Worm (Caenorhabditis elegans) whole organism, early embryonic: ENCODE measurements around the gene C48B4.3.

Experiments
- B0310.2 ChIP-seq: sonication (generic microtip); optimal IDR thresholded peaks from 2 replicates; lab custom pipeline; 2016; ENCODE audit warnings: mild to moderate bottlenecking, missing genetic modification characterization, missing compliant biosample characterization
- F13C5.2 ChIP-seq: sonication (generic microtip); optimal IDR thresholded peaks from 2 replicates; lab custom pipeline; 2017; ENCODE audit warnings: mild to moderate bottlenecking, missing genetic modification characterization, inconsistent platforms, missing compliant biosample characterization
- aly-1 ChIP-seq: sonication (generic microtip); optimal IDR thresholded peaks from 2 replicates; lab custom pipeline; 2016; ENCODE audit warnings: missing genetic modification characterization, missing compliant biosample characterization
- ama-1 ChIP-seq: fragments of 150-350 bp; optimal IDR thresholded peaks from 2 replicates; lab custom pipeline; 2014
- ceh-13 ChIP-seq: fragments of 200-800 bp; sonication (Bioruptor generic); optimal IDR thresholded peaks from 2 replicates; lab custom pipeline; 2018; ENCODE audit warnings: mild to moderate bottlenecking, missing genetic modification characterization, missing compliant biosample characterization
- ceh-36 ChIP-seq: sonication (generic microtip); optimal IDR thresholded peaks from 2 replicates; lab custom pipeline; 2016; ENCODE audit warnings: missing genetic modification characterization, inconsistent platforms, missing compliant biosample characterization
- ets-7 ChIP-seq: sonication (generic microtip); optimal IDR thresholded peaks from 2 replicates; lab custom pipeline; 2016; ENCODE audit warnings: missing genotype, missing genetic modification characterization, missing compliant biosample characterization
- flt-1 ChIP-seq: fragments of 200-800 bp; sonication (Bioruptor generic); IDR thresholded peaks from 2 replicates; pipeline ENCODE4 v1.3.6; 2022; ENCODE audit warnings: missing genetic modification characterization, missing compliant biosample characterization
- hmbx-1 ChIP-seq: sonication (generic microtip); optimal IDR thresholded peaks from 2 replicates; lab custom pipeline; 2016; ENCODE audit warnings: mild to moderate bottlenecking, missing genetic modification characterization, missing compliant biosample characterization
- hmg-4 ChIP-seq: fragments of 200-800 bp; sonication (Bioruptor generic); optimal IDR thresholded peaks from 2 replicates; lab custom pipeline; 2018; ENCODE audit warnings: mild to moderate bottlenecking, missing genetic modification characterization, missing compliant biosample characterization
- hnd-1 ChIP-seq: sonication (generic microtip); optimal IDR thresholded peaks from 2 replicates; lab custom pipeline; 2016; ENCODE audit warnings: missing genetic modification characterization, missing compliant biosample characterization
- pes-1 ChIP-seq: fragments of 200-800 bp; sonication (Bioruptor generic); IDR thresholded peaks from 2 replicates; pipeline ENCODE4 v1.3.6; 2022; ENCODE audit warnings: missing genetic modification reagents, missing genetic modification characterization, missing compliant biosample characterization
- scrt-1 ChIP-seq: fragments of 200-800 bp; sonication (Bioruptor generic); IDR thresholded peaks from 2 replicates; pipeline ENCODE4 v1.3.6; 2022; ENCODE audit warnings: missing genetic modification characterization, missing compliant biosample characterization
- sea-1 ChIP-seq: fragments of 200-800 bp; sonication (Bioruptor generic); conservative IDR thresholded peaks from 2 replicates; pipeline ENCODE4 v1.3.6; 2022; ENCODE audit warnings: missing genetic modification characterization, missing compliant biosample characterization
- tbx-11 ChIP-seq: fragments of 200-800 bp; sonication (Bioruptor generic); IDR thresholded peaks from 2 replicates; pipeline ENCODE4 v1.3.6; 2022; ENCODE audit warnings: missing genetic modification characterization, missing compliant biosample characterization
- tbx-37 ChIP-seq: fragments of 200-800 bp; sonication (Bioruptor generic); conservative IDR thresholded peaks from 2 replicates; pipeline ENCODE4 v1.3.6; 2022; ENCODE audit warnings: missing genetic modification reagents, missing genetic modification characterization, missing compliant biosample characterization
- tra-4 ChIP-seq: sonication (generic microtip); optimal IDR thresholded peaks from 2 replicates; lab custom pipeline; 2017; ENCODE audit warnings: missing genetic modification characterization, missing compliant biosample characterization

The C48B4.3 gene

DNA sequence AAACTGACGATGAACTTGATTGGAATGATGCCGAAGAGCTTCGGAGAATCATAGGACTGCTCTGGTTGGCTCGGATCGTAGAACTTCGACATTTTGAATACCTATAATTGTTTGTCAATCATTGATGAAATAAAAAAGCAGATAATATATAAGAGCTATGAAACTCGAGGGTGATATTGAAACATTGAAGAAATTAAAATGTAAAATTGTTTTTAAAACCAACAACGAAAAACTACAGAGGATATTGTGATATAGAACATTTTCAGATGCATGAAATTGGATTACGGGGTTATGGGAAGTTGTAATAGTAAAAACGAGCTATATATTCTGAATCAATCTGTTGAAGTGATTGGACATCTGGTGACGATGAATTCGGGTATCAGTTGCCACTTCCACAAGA, 17.8 kb downstream of the C48B4.3 start, which contains the start of gene C48B4.10:
C48B4.10 (minus strand) TSS at position 101 of the 400 bp plus-strand sequence.
- TF ChIP-seq pes-1 (GFP tag; lab: Robert Waterston, UW) (no peak), F13C5.2 (tag; lab: Kevin White, UChicago) (no peak), tbx-11 (no peak), ets-7 (no peak), ceh-36 (no peak), B0310.2 (tag; lab: Kevin White, UChicago) (no peak), scrt-1 (GFP tag; lab: Robert Waterston, UW) (no peak), sea-1 (GFP tag; lab: Robert Waterston, UW) (no peak), hmbx-1 (no peak), tra-4 (tag; lab: Kevin White, UChicago) (no peak), flt-1 (GFP tag; lab: Robert Waterston, UW) (no peak), aly-1 (tag; lab: Kevin White, UChicago) (no peak), ceh-13 (GFP tag; lab: Kevin White, UChicago) (no peak), tbx-37 (GFP tag; lab: Robert Waterston, UW) (no peak), hnd-1 (tag; lab: Kevin White, UChicago) (no peak)

DNA sequence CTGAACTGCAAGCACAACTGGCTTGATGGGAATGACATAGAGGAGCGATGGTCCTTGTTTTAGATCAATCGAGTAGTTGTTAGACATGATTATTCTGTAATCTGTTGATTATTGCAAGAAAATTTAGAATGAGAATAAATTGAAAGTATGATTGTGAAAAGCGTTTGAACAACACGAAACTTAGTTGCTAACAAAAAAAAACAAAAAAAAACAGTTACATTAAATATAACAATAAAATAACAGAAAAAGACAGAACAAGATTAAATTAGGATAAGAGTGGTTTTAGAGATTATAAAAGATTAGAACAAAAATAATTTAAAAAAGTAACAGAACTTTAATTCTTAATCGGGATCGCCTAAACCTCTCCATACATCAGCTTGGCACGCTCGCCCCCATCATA, 19.0 kb downstream of the C48B4.3 start, which contains the start of gene C48B4.9:
C48B4.9 (minus strand) TSS at position 101 of the 400 bp plus-strand sequence.
- TF ChIP-seq hmg-4 (no peak), tra-4 (tag; lab: Kevin White, UChicago) (no peak)

DNA sequence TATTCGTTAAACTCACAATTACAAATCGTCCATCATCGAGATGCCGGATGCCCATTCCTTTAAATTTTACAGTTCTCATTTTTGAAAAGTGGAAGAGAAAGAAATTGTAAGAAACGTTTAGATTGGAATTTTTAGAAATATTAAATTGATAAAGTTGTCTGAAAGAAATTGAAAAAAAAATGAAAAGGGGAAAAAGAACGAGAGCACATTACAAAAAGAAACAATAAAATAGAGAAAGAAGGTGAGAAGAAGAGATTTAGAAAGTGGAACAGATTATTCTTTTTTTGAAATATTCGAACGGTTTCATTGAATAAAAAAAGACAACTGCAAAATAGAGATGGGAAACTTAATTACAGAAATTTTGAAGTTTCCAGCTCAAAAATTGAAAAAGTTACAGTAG, 21.0 kb downstream of the C48B4.3 start, which contains the start of gene C48B4.8:
C48B4.8 (minus strand) TSS at position 101 of the 400 bp plus-strand sequence.
- TF ChIP-seq ceh-13 (GFP tag; lab: Kevin White, UChicago), result no peak
- TF ChIP-seq ama-1 (lab: Kevin White, UChicago), result no peak
- TF ChIP-seq flt-1 (GFP tag; lab: Robert Waterston, UW), result no peak
- TF ChIP-seq B0310.2 (tag; lab: Kevin White, UChicago), result no peak
- TF ChIP-seq ceh-36, result no peak
- TF ChIP-seq hnd-1 (tag; lab: Kevin White, UChicago), result no peak

DNA sequence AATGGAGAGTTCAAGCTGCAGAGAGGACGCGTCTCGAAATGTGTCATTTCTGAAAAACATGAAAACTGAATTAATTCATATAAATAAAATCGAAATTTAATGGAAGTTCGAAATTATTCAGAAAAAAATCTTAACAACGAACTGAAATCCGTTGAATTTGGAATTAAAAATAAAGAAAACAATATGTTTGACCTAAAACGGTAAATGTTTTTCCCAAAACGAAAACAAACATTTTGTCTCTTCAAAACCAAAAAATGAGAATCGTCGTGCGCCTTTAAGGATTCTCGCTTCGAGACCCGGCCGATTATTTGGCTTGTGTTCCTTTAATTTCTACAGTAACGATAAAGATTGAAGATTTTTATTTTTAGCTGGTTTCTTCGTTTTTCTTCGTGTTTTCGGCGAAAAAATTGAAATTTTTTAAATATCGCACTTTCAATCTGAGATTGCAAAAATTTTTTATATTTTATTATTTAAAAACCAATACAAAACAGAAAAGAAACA, 22.8 kb downstream of the C48B4.3 start, which contains the start of gene C48B4.7:
C48B4.7 (minus strand) TSS at position 51 of the 501 bp plus-strand sequence.
- no peak for TF ChIP-seq hmbx-1
- TF ChIP-seq F13C5.2 (tag; lab: Kevin White, UChicago), result no peak
- TF ChIP-seq hnd-1 (tag; lab: Kevin White, UChicago), result no peak
- no peak for TF ChIP-seq ceh-36
- no peak for TF ChIP-seq ama-1 (lab: Kevin White, UChicago)
- TF ChIP-seq tra-4 (tag; lab: Kevin White, UChicago), result no peak

DNA sequence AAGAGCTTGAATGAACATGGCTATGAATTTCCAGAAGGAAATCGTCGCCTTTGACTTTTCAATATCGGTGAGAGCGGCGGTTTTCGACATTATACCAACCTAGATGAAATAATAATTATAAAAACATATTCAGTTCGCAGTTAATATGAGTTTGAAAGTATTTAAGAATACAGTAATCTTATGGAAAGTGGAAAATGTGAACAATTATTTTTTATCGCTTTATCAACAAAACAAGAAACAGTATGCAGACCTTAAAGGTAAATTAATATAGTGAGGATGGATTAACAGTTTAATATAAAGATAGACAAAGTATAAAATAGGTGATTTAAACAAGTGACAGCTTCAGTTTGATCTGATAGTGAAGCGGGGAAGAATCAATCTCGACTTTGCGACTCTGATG, 23.7 kb downstream of the C48B4.3 start, which contains the start of gene C48B4.6:
C48B4.6 (minus strand) TSS at position 101 of the 400 bp plus-strand sequence.
- no peak for TF ChIP-seq scrt-1 (GFP tag; lab: Robert Waterston, UW)
- no peak for TF ChIP-seq aly-1 (tag; lab: Kevin White, UChicago)
- TF ChIP-seq hnd-1 (tag; lab: Kevin White, UChicago), result no peak
- no peak for TF ChIP-seq hmbx-1
- no peak for TF ChIP-seq tbx-37 (GFP tag; lab: Robert Waterston, UW)
- no peak for TF ChIP-seq ets-7
- TF ChIP-seq ama-1 (lab: Kevin White, UChicago), result no peak
- no peak for TF ChIP-seq tra-4 (tag; lab: Kevin White, UChicago)
- no peak for TF ChIP-seq flt-1 (GFP tag; lab: Robert Waterston, UW)
- no peak for TF ChIP-seq sea-1 (GFP tag; lab: Robert Waterston, UW)
- no peak for TF ChIP-seq ceh-36

DNA sequence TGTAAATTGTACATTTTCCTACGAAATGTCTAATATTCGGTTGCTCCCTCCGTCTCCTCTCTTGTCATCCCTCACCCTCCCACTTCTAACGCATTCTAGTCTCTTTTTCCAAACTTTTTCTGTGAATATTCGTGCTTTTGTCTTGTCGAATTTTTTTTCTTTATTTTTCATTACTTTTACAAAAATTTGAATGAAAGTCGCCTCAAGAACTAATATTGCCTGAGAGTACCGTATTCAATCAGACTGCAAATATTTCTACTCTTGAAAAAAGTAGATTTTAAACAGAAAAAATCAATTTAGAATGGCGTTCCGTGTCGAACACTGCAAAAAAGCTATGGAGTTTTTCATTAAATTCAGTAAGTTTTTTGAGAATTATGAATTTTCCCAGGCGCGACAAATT, 25.9 kb downstream of the C48B4.3 start, which contains the start of gene ZK1098.11:
ZK1098.11 (plus strand) TSS at position 301 of the 400 bp plus-strand sequence.
- TF ChIP-seq tbx-11, result no peak
- TF ChIP-seq ama-1 (lab: Kevin White, UChicago), result no peak
- no peak for TF ChIP-seq B0310.2 (tag; lab: Kevin White, UChicago)
- no peak for TF ChIP-seq sea-1 (GFP tag; lab: Robert Waterston, UW)
- TF ChIP-seq aly-1 (tag; lab: Kevin White, UChicago), result no peak
- no peak for TF ChIP-seq ceh-13 (GFP tag; lab: Kevin White, UChicago)
- TF ChIP-seq pes-1 (GFP tag; lab: Robert Waterston, UW), result no peak
- no peak for TF ChIP-seq ceh-36
- no peak for TF ChIP-seq hmbx-1
- TF ChIP-seq flt-1 (GFP tag; lab: Robert Waterston, UW), result no peak
- TF ChIP-seq hmg-4, result no peak
- TF ChIP-seq tbx-37 (GFP tag; lab: Robert Waterston, UW), result no peak
- TF ChIP-seq tra-4 (tag; lab: Kevin White, UChicago), result no peak
- TF ChIP-seq hnd-1 (tag; lab: Kevin White, UChicago), result no peak
- TF ChIP-seq F13C5.2 (tag; lab: Kevin White, UChicago), result no peak
- no peak for TF ChIP-seq scrt-1 (GFP tag; lab: Robert Waterston, UW)

DNA sequence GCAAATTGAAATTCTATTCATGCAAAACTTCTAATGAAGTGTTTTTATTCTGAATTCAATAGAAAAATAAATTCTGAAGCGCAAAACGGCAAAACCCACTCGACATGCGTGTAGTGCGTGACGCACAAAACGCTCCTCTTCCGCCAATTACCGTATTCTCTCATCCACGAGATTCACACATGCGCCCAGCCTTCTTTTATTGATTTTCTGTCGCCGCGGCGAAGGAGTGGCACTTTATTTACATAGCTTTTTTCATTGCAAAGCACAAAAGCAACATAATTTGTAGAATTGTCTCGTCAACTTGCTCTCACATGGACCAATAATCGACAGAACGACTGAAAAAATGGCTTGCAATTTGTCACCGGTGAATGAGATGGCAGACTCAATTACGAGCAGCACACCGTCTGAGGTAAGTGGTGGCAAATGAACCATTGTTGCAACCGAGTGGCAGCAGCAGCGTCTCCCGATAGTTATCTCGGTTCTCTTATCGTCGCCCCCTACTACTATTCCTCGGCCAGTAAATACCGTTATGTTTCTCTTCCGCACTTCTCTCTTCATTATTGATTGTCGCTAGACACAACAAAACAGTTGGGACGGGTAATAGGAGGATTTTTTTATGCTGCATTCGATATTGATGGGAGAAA, 36.0 kb downstream of the C48B4.3 start, which contains the start of gene unc-16:
unc-16 (plus strand) TSS at position 243 of the 644 bp plus-strand sequence.
- no peak for TF ChIP-seq tbx-37 (GFP tag; lab: Robert Waterston, UW)
- no peak for TF ChIP-seq flt-1 (GFP tag; lab: Robert Waterston, UW)
- TF ChIP-seq hnd-1 (tag; lab: Kevin White, UChicago), result no peak
- no peak for TF ChIP-seq scrt-1 (GFP tag; lab: Robert Waterston, UW)
- no peak for TF ChIP-seq ama-1 (lab: Kevin White, UChicago)
- no peak for TF ChIP-seq ceh-36
- no peak for TF ChIP-seq tbx-11
- TF ChIP-seq ceh-13 (GFP tag; lab: Kevin White, UChicago), result no peak
- no peak for TF ChIP-seq hmbx-1
- TF ChIP-seq B0310.2 (tag; lab: Kevin White, UChicago), result no peak
- TF ChIP-seq aly-1 (tag; lab: Kevin White, UChicago), result no peak
- TF ChIP-seq pes-1 (GFP tag; lab: Robert Waterston, UW), result 0 out of 2 replicates have a peak, but pooled peaks have one; percentile 17
- TF ChIP-seq hmg-4, result peak; percentile 19
- TF ChIP-seq sea-1 (GFP tag; lab: Robert Waterston, UW), result no peak
- TF ChIP-seq ets-7, result no peak
- peak; percentile 72 for TF ChIP-seq F13C5.2 (tag; lab: Kevin White, UChicago)
- TF ChIP-seq tra-4 (tag; lab: Kevin White, UChicago), result no peak
